Fruit fly (Drosophila melanogaster): ENCODE data around the gene CG16721.

DNA sequence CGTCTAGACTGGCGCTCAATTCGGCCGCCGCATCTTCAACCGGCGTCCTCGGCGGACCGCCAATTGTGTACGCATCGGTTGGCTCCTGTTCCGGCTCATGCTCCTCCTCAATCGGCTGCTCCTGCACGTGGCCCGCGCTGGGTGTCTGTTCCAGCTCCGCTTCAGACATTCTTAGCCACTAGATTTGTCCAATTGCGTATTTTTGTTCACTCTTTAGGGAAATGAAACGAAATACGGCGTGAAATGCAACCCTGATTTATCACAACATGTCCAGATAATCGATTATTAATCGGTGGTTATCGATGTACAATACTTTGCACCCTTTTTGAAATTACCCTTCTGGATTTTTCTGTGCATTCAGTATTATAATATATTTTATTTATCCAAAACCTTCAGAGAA, 3.1 kb upstream of the CG16721 start, which contains the start of gene mof:
- no peak for TF ChIP-seq CTCF (optimal IDR thresholded peaks at IDR 0.05)
- no peak for TF ChIP-seq CG8478 (optimal IDR thresholded peaks at IDR 0.05)

Measured in S2 (cell line).